Worm (Caenorhabditis elegans): ENCODE results near the gene F18A11.5.

DNA sequence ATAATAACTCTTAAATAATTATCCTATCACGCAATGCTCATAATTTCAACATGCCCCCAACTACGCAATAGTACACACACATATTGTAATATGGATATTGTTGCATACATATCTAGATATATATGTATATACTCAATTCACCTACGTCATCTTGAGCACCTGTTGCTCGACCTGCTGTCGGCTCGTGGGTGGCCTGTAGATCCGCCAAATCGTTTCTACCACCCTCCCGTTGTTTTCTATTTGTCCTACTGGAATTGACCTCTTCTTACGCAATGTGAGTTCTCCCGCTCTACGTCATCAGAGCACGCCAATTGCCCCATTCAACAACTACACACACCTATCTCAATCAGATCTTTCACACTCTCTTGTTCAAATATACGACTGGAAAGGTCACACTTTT lies 28.3 kb downstream of the F18A11.5 start:
- no peak for TF ChIP-seq unc-130 (tag; optimal IDR thresholded peaks at IDR 0.05)
- no peak for TF ChIP-seq ama-1 (optimal IDR thresholded peaks at IDR 0.05)
- no peak for TF ChIP-seq skn-1 (tag; optimal IDR thresholded peaks at IDR 0.05)
- no peak for TF ChIP-seq nhr-11 (tag; optimal IDR thresholded peaks at IDR 0.05)
- no peak for TF ChIP-seq blmp-1 (tag; optimal IDR thresholded peaks at IDR 0.05)
- TF ChIP-seq egl-27 (tag; optimal IDR thresholded peaks at IDR 0.05) = no peak
- no peak for TF ChIP-seq tbx-2 (tag; optimal IDR thresholded peaks at IDR 0.05)
- no peak for TF ChIP-seq snu-23 (GFP tag; optimal IDR thresholded peaks at IDR 0.05)
- no peak for TF ChIP-seq efl-1 (optimal IDR thresholded peaks at IDR 0.05)
- TF ChIP-seq efl-1 (GFP tag; optimal IDR thresholded peaks at IDR 0.05 in 1 of 2) = no peak
- no peak for TF ChIP-seq fkh-10 (GFP tag; optimal IDR thresholded peaks at IDR 0.05)

All from whole organism, L1 larva.